Fruit fly (Drosophila melanogaster): ENCODE measurements around the gene CycT.
A peak's percentile ranks its signal among the peaks of the same experiment; 100 is the strongest.

The CycT gene

DNA sequence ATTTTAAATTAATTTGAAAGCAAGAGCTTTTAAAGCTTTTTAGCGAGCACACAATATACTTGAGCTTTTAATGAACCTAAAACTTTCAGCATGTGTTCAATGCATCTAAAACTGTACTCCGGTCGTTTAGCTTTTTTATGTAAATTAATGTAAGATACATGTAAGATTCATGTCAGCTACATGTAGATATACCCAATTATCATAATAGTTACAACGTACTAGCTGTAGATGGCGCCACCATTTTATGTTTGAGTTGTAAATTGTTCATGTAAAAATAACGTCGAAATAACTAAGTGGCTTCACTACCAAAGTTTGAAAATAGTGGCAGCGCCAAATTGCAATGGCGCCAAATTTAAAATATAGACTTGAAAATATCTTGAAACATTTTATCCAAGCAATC lies 39.3 kb upstream of the CycT start (continued):
- peak; percentile 42 for TF ChIP-seq Ets97D (GFP tag; optimal IDR thresholded peaks at IDR 0.05)
- TF ChIP-seq CG8089 (GFP tag; optimal IDR thresholded peaks at IDR 0.05) = no peak
- TF ChIP-seq CG18764 (GFP tag; optimal IDR thresholded peaks at IDR 0.05) = no peak
- TF ChIP-seq Fer3 (tag; optimal IDR thresholded peaks at IDR 0.05) = no peak
- TF ChIP-seq Hmr (GFP tag; optimal IDR thresholded peaks at IDR 0.05) = peak; percentile 66
- no peak for TF ChIP-seq bcd (GFP tag; optimal IDR thresholded peaks at IDR 0.05)
- no peak for TF ChIP-seq HLH54F (GFP tag; optimal IDR thresholded peaks at IDR 0.05)
- TF ChIP-seq toy (GFP tag; IDR thresholded peaks at IDR 0.05) = no peak
- peak; percentile 92 for TF ChIP-seq pita (GFP tag; optimal IDR thresholded peaks at IDR 0.05)
- no peak for TF ChIP-seq D (optimal IDR thresholded peaks at IDR 0.05)
- TF ChIP-seq D (GFP tag; optimal IDR thresholded peaks at IDR 0.05) = no peak
- no peak for TF ChIP-seq unpg (GFP tag; optimal IDR thresholded peaks at IDR 0.05)
- peak; percentile 81 for TF ChIP-seq CG42726 (GFP tag; IDR thresholded peaks at IDR 0.05; ENCODE audit: partially characterized antibody)
- TF ChIP-seq gce (GFP tag; IDR thresholded peaks at IDR 0.05) = no peak
- no peak for TF ChIP-seq Mes4 (GFP tag; optimal IDR thresholded peaks at IDR 0.05)
- no peak for TF ChIP-seq yki (optimal IDR thresholded peaks at IDR 0.05)
- TF ChIP-seq CG12071 (GFP tag; optimal IDR thresholded peaks at IDR 0.05) = no peak
- TF ChIP-seq CG5180 (GFP tag; optimal IDR thresholded peaks at IDR 0.05) = no peak
- TF ChIP-seq HHEX (GFP tag; optimal IDR thresholded peaks at IDR 0.05) = no peak
- TF ChIP-seq Lim3 (GFP tag; IDR thresholded peaks at IDR 0.05) = no peak
- TF ChIP-seq CG30020 (tag; optimal IDR thresholded peaks at IDR 0.05) = no peak
- TF ChIP-seq CG31441 (GFP tag; IDR thresholded peaks at IDR 0.05) = no peak
- TF ChIP-seq knrl (GFP tag; IDR thresholded peaks at IDR 0.05; ENCODE audit: partially characterized antibody) = peak; percentile 73
- TF ChIP-seq CrebB (tag; optimal IDR thresholded peaks at IDR 0.05) = no peak
- TF ChIP-seq Usf (GFP tag; optimal IDR thresholded peaks at IDR 0.05) = no peak
- peak; percentile 22 for TF ChIP-seq CG12155 (GFP tag; optimal IDR thresholded peaks at IDR 0.05)
- TF ChIP-seq CG15479 (GFP tag; optimal IDR thresholded peaks at IDR 0.05) = no peak
- no peak for TF ChIP-seq CG6272 (GFP tag; IDR thresholded peaks at IDR 0.05)
- TF ChIP-seq Dp (GFP tag; optimal IDR thresholded peaks at IDR 0.05) = peak; percentile 99
- TF ChIP-seq CG15514 (GFP tag; optimal IDR thresholded peaks at IDR 0.05) = peak; percentile 50
- TF ChIP-seq C15 (GFP tag; IDR thresholded peaks at IDR 0.05) = no peak
- TF ChIP-seq pros (GFP tag; optimal IDR thresholded peaks at IDR 0.05) = no peak
- no peak for TF ChIP-seq pb (GFP tag; optimal IDR thresholded peaks at IDR 0.05)
- no peak for TF ChIP-seq CG18011 (GFP tag; optimal IDR thresholded peaks at IDR 0.05)
- peak; percentile 27 for TF ChIP-seq luna (GFP tag; optimal IDR thresholded peaks at IDR 0.05)
- no peak for TF ChIP-seq GATAe (GFP tag; conservative IDR thresholded peaks at IDR 0.05)
- no peak for TF ChIP-seq seq (GFP tag; IDR thresholded peaks at IDR 0.05)
- TF ChIP-seq CG12744 (GFP tag; optimal IDR thresholded peaks at IDR 0.05) = peak; percentile 18
- TF ChIP-seq prd (optimal IDR thresholded peaks at IDR 0.05) = peak in 1 of 2 experiments; percentile 34
- no peak for TF ChIP-seq prd (GFP tag; IDR thresholded peaks at IDR 0.05)
- peak; percentile 23 for TF ChIP-seq CoRest (tag; optimal IDR thresholded peaks at IDR 0.05)
- no peak for TF ChIP-seq sd (tag; optimal IDR thresholded peaks at IDR 0.05)
- TF ChIP-seq chinmo (GFP tag; IDR thresholded peaks at IDR 0.05; ENCODE audit: partially characterized antibody) = no peak
- peak; percentile 42 for TF ChIP-seq CG11504 (tag; optimal IDR thresholded peaks at IDR 0.05)
- peak; percentile 23 for TF ChIP-seq CG30403 (GFP tag; optimal IDR thresholded peaks at IDR 0.05)
- no peak for TF ChIP-seq CG8388 (GFP tag; optimal IDR thresholded peaks at IDR 0.05)
- TF ChIP-seq CG4617 (GFP tag; optimal IDR thresholded peaks at IDR 0.05; ENCODE audit: borderline replicate concordance) = no peak
- TF ChIP-seq emc (GFP tag; optimal IDR thresholded peaks at IDR 0.05) = no peak
- TF ChIP-seq ftz-f1 (GFP tag; optimal IDR thresholded peaks at IDR 0.05) = no peak
- TF ChIP-seq ems (GFP tag; optimal IDR thresholded peaks at IDR 0.05) = no peak
- peak; percentile 56 for TF ChIP-seq CG33213 (GFP tag; optimal IDR thresholded peaks at IDR 0.05)
- peak; percentile 19 for TF ChIP-seq grau (tag; optimal IDR thresholded peaks at IDR 0.05)
